Worm (Caenorhabditis elegans): Measurements from ENCODE around the gene col-132.

DNA sequence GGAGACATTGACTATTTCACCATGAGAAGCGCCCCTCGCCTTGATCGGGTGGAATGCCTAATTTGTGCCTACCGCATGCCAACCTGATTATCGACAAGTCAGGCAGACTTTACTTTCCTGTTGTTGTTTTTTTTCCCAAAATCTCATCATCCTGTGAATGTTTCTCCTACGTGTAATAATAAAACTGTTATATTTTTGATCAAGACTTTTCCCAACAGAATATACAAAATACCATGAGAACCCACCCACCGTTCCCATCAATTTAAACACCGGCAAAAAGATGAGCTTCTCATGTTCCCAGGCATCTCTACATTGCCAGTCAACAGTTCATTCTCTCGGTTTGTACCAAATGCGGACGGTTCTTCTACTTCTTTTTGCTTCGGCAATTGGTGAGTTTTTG is 44.0 kb downstream of the col-132 start, which contains the start of gene scl-9:
- TF ChIP-seq unc-130 (tag; optimal IDR thresholded peaks at IDR 0.05) = no peak
- TF ChIP-seq aha-1 (tag; optimal IDR thresholded peaks at IDR 0.05) = no peak
- TF ChIP-seq hpl-2 (GFP tag; optimal IDR thresholded peaks at IDR 0.05) = no peak
- TF ChIP-seq nhr-20 (tag; optimal IDR thresholded peaks at IDR 0.05) = no peak
- no peak for TF ChIP-seq nhr-12 (tag; optimal IDR thresholded peaks at IDR 0.05)
